Worm (Caenorhabditis elegans) whole organism, L2 larva: ENCODE measurements around the gene F10G2.7.

Experiments
- ama-1 ChIP-seq: fragments of 150-350 bp; optimal IDR thresholded peaks from 2 replicates; lab custom pipeline; 2018; ENCODE audit warnings: inconsistent platforms
- gmeb-1 ChIP-seq: fragments of 150-350 bp; optimal IDR thresholded peaks from 2 replicates; lab custom pipeline; 2014; ENCODE audit warnings: missing biosample characterization, missing genetic modification characterization
- nhr-237 ChIP-seq: fragments of 150-350 bp; optimal IDR thresholded peaks from 2 replicates; lab custom pipeline; 2014; ENCODE audit warnings: missing biosample characterization, missing genetic modification characterization
- unc-62 ChIP-seq: fragments of 150-350 bp; optimal IDR thresholded peaks from 2 replicates; lab custom pipeline; 2014; ENCODE audit warnings: missing biosample characterization, missing genetic modification reagents, missing genetic modification characterization

DNA sequence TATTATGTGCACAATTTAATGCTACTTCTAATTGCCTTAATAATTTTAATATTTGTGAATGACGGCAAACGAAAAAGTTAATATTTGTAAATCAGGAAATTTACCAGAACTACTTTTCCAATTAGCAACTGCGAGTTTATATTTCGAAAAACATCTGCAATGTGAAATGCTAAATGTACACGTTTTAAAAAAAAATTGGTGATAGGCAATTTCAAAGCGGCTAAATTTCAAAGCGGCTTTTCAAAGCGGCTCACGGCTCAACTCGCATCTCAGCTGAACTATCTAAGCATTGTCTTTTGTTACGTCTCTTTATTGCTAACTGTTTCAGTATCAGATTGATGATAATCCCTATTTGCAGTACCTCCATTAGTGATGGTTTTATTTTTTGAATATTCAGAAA is 2.7 kb upstream of the F10G2.7 start, which contains the start of gene srh-187:
- TF ChIP-seq unc-62 (GFP tag; lab: Kevin White, UChicago) = no peak
- TF ChIP-seq gmeb-1 (tag; lab: Kevin White, UChicago) = no peak
- no peak for TF ChIP-seq ama-1
- TF ChIP-seq nhr-237 (tag; lab: Kevin White, UChicago) = no peak
